Worm (Caenorhabditis elegans) whole organism, early embryonic: Measurements from ENCODE around the gene ZK105.3.

Source experiments
- B0310.2 ChIP-seq: sonication (generic microtip); optimal IDR thresholded peaks from 2 replicates; lab custom pipeline; 2016; ENCODE audit warnings: mild to moderate bottlenecking, missing genetic modification characterization, missing compliant biosample characterization
- F13C5.2 ChIP-seq: sonication (generic microtip); optimal IDR thresholded peaks from 2 replicates; lab custom pipeline; 2017; ENCODE audit warnings: mild to moderate bottlenecking, missing genetic modification characterization, inconsistent platforms, missing compliant biosample characterization
- ama-1 ChIP-seq: fragments of 150-350 bp; optimal IDR thresholded peaks from 2 replicates; lab custom pipeline; 2014
- ets-7 ChIP-seq: sonication (generic microtip); optimal IDR thresholded peaks from 2 replicates; lab custom pipeline; 2016; ENCODE audit warnings: missing genotype, missing genetic modification characterization, missing compliant biosample characterization
- hmg-4 ChIP-seq: fragments of 200-800 bp; sonication (Bioruptor generic); optimal IDR thresholded peaks from 2 replicates; lab custom pipeline; 2018; ENCODE audit warnings: mild to moderate bottlenecking, missing genetic modification characterization, missing compliant biosample characterization
- scrt-1 ChIP-seq: fragments of 200-800 bp; sonication (Bioruptor generic); IDR thresholded peaks from 2 replicates; pipeline ENCODE4 v1.3.6; 2022; ENCODE audit warnings: missing genetic modification characterization, missing compliant biosample characterization
- tbx-11 ChIP-seq: fragments of 200-800 bp; sonication (Bioruptor generic); IDR thresholded peaks from 2 replicates; pipeline ENCODE4 v1.3.6; 2022; ENCODE audit warnings: missing genetic modification characterization, missing compliant biosample characterization

DNA sequence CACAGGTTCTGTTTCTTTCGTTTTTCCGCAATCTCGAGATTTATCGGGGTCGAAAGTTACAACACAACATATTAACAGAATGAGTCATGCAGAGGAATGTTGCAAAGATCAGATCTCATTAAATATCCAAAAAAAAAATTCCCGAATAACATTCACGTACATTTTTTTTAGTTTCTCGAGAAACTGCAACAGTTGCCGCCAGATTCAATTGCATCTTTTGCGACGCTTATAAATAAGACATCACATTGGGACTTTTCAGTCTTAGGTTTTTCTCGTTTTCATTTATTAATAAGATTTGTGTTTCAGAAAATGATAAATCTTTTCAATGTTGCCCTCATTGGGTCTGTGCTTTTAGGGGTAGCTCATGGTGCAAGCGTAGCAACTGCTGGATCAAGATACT lies 16.7 kb downstream of the ZK105.3 start, which contains the start of gene ZK105.1:
- TF ChIP-seq scrt-1 (GFP tag; lab: Robert Waterston, UW): no peak
- no peak for TF ChIP-seq tbx-11
- no peak for TF ChIP-seq F13C5.2 (tag; lab: Kevin White, UChicago)
- TF ChIP-seq ama-1 (lab: Kevin White, UChicago): no peak
- TF ChIP-seq B0310.2 (tag; lab: Kevin White, UChicago): no peak
- no peak for TF ChIP-seq hmg-4 (GFP tag; lab: Kevin White, UChicago)
- TF ChIP-seq ets-7 (tag; lab: Kevin White, UChicago): no peak
